Worm (Caenorhabditis elegans) whole organism, L4 larva: Measurements from ENCODE around the gene F18C5.9.

Source experiments
- D1046.2 ChIP-seq: fragments of 200-800 bp; sonication (Bioruptor generic); IDR thresholded peaks from 2 replicates; pipeline ENCODE4 v1.3.6; 2022; ENCODE audit warnings: missing genetic modification characterization, missing compliant biosample characterization
- R02D3.7 ChIP-seq: fragments of 150-350 bp; sonication (generic microtip); optimal IDR thresholded peaks from 3 replicates; lab custom pipeline; 2014; ENCODE audit warnings: missing biosample characterization, missing genetic modification characterization
- T26A8.4 ChIP-seq: fragments of 200-800 bp; sonication (Bioruptor generic); IDR thresholded peaks from 2 replicates; pipeline ENCODE4 v1.3.6; 2022; ENCODE audit warnings: missing genetic modification characterization, missing compliant biosample characterization
- Y105C5A.15 ChIP-seq: fragments of 200-800 bp; sonication (Bioruptor generic); IDR thresholded peaks from 2 replicates; pipeline ENCODE4 v1.3.6; 2022; ENCODE audit warnings: missing genetic modification characterization, missing compliant biosample characterization
- ZK546.5 ChIP-seq, 2 experiments: sonication (generic microtip); optimal IDR thresholded peaks; 2 replicates each; lab custom pipeline; 2017; ENCODE audit warnings: missing biosample characterization in 2 of 2, missing genetic modification characterization in 2 of 2
- aha-1 ChIP-seq: fragments of 150-350 bp; peaks from one replicate; lab custom pipeline; 2014; ENCODE audit warnings: missing biosample characterization, missing genetic modification characterization
- arid-1 ChIP-seq: fragments of 200-800 bp; sonication (Bioruptor generic); conservative IDR thresholded peaks from 2 replicates; pipeline ENCODE4 v1.3.6; 2022; ENCODE audit warnings: missing genetic modification reagents, missing genetic modification characterization, missing compliant biosample characterization
- attf-4 ChIP-seq: sonication (generic microtip); optimal IDR thresholded peaks from 3 replicates; lab custom pipeline; 2017; ENCODE audit warnings: missing biosample characterization, missing genetic modification characterization
- ceh-20 ChIP-seq: fragments of 200-800 bp; sonication (Bioruptor generic); IDR thresholded peaks from 2 replicates; pipeline ENCODE4 v1.3.6; 2022; ENCODE audit warnings: missing genetic modification reagents, missing genetic modification characterization, missing compliant biosample characterization
- ceh-28 ChIP-seq: fragments of 150-350 bp; optimal IDR thresholded peaks from 2 replicates; lab custom pipeline; 2014; ENCODE audit warnings: missing biosample characterization, missing genetic modification reagents, missing genetic modification characterization
- ceh-32 ChIP-seq: sonication (generic microtip); optimal IDR thresholded peaks from 2 replicates; lab custom pipeline; 2016; ENCODE audit warnings: mild to moderate bottlenecking, missing genetic modification characterization, missing compliant biosample characterization; ENCODE audit not compliant: poor library complexity
- ceh-44 ChIP-seq: fragments of 200-800 bp; sonication (Bioruptor generic); IDR thresholded peaks from 2 replicates; pipeline ENCODE4 v1.3.6; 2022; ENCODE audit warnings: missing genetic modification reagents, missing genetic modification characterization, missing compliant biosample characterization
- cey-2 ChIP-seq: sonication (generic microtip); optimal IDR thresholded peaks from 3 replicates; lab custom pipeline; 2017; ENCODE audit warnings: missing genetic modification characterization, mild to moderate bottlenecking, missing compliant biosample characterization, antibody characterized with exemption, borderline replicate concordance; ENCODE audit not compliant: insufficient read depth
- ctbp-1 ChIP-seq: fragments of 200-800 bp; sonication (Bioruptor generic); IDR thresholded peaks from 2 replicates; pipeline ENCODE4 v1.3.6; 2022; ENCODE audit warnings: missing genetic modification reagents, missing genetic modification characterization, missing compliant biosample characterization
- daf-12 ChIP-seq: fragments of 150-350 bp; optimal IDR thresholded peaks from 2 replicates; lab custom pipeline; 2014; ENCODE audit warnings: missing biosample characterization, missing genetic modification reagents, missing genetic modification characterization
- daf-16 ChIP-seq, 3 experiments: sonication (generic microtip); optimal IDR thresholded peaks; 2 replicates each; lab custom pipeline; 2016 to 2017; ENCODE audit warnings: missing genetic modification characterization in 3 of 3, missing genetic modification reagents in 3 of 3, mild to moderate bottlenecking in 2 of 3, missing compliant biosample characterization in 2 of 3, missing biosample characterization in 1 of 3, moderate library complexity in 1 of 3
- daf-8 ChIP-seq: fragments of 200-800 bp; sonication (Bioruptor generic); IDR thresholded peaks from 2 replicates; pipeline ENCODE4 v1.3.6; 2022; ENCODE audit warnings: missing genetic modification characterization, missing compliant biosample characterization
- dmd-8 ChIP-seq: fragments of 200-800 bp; sonication (Bioruptor generic); IDR thresholded peaks from 2 replicates; pipeline ENCODE4 v1.3.6; 2022; ENCODE audit warnings: missing genetic modification characterization, missing compliant biosample characterization
- dmd-9 ChIP-seq: fragments of 200-800 bp; sonication (Bioruptor generic); IDR thresholded peaks from 2 replicates; pipeline ENCODE4 v1.3.6; 2022; ENCODE audit warnings: missing genetic modification reagents, missing genetic modification characterization, missing compliant biosample characterization
- dpl-1 ChIP-seq: fragments of 150-350 bp; optimal IDR thresholded peaks from 2 replicates; lab custom pipeline; 2014; ENCODE audit warnings: missing biosample characterization, missing genetic modification reagents, missing genetic modification characterization
- dve-1 ChIP-seq: sonication (generic microtip); optimal IDR thresholded peaks from 2 replicates; lab custom pipeline; 2017; ENCODE audit warnings: antibody characterized with exemption, mild to moderate bottlenecking, missing genetic modification characterization, missing compliant biosample characterization; ENCODE audit not compliant: insufficient read depth
- egl-43 ChIP-seq: fragments of 200-800 bp; sonication (Bioruptor generic); IDR thresholded peaks from 2 replicates; pipeline ENCODE4 v1.3.6; 2022; ENCODE audit warnings: missing genetic modification reagents, missing genetic modification characterization, missing compliant biosample characterization
- hlh-30 ChIP-seq: sonication (generic microtip); optimal IDR thresholded peaks from 2 replicates; lab custom pipeline; 2017; ENCODE audit warnings: antibody characterized with exemption, mild to moderate bottlenecking, missing genetic modification characterization, missing compliant biosample characterization; ENCODE audit not compliant: insufficient read depth
- lim-7 ChIP-seq: fragments of 200-800 bp; sonication (Bioruptor generic); IDR thresholded peaks from 2 replicates; pipeline ENCODE4 v1.3.6; 2022; ENCODE audit warnings: missing genetic modification characterization, missing compliant biosample characterization
- lir-3 ChIP-seq: sonication (generic microtip); optimal IDR thresholded peaks from 2 replicates; lab custom pipeline; 2016; ENCODE audit warnings: mild to moderate bottlenecking, missing genetic modification characterization, missing compliant biosample characterization
- lsy-2 ChIP-seq, 2 experiments: fragments of 150-350 bp in 1 of 2; sonication (generic microtip) in 1 of 2; optimal IDR thresholded peaks; 2 replicates each; lab custom pipeline; 2014 to 2017; ENCODE audit warnings: missing biosample characterization in 2 of 2, missing genetic modification characterization in 2 of 2
- madf-5 ChIP-seq, 2 experiments: fragments of 200-800 bp; sonication (Bioruptor generic); IDR thresholded peaks; 2 replicates each; pipeline ENCODE4 v1.3.6; 2022; ENCODE audit warnings: missing compliant biosample characterization in 2 of 2, missing genetic modification characterization in 2 of 2
- mdl-1 ChIP-seq, 2 experiments: fragments of 150-350 bp in 1 of 2; sonication (generic microtip) in 1 of 2; optimal IDR thresholded peaks; 2 replicates each; lab custom pipeline; 2014 to 2017; ENCODE audit warnings: missing biosample characterization in 2 of 2, missing genetic modification characterization in 2 of 2
- mes-2 ChIP-seq: sonication (generic microtip); optimal IDR thresholded peaks from 2 replicates; lab custom pipeline; 2016; ENCODE audit warnings: missing genotype, mild to moderate bottlenecking, missing genetic modification characterization, missing compliant biosample characterization; ENCODE audit not compliant: poor library complexity, severe bottlenecking
- mxl-3 ChIP-seq: fragments of 200-800 bp; sonication (Bioruptor generic); optimal IDR thresholded peaks from 2 replicates; lab custom pipeline; 2018; ENCODE audit warnings: mild to moderate bottlenecking, missing genetic modification characterization, missing compliant biosample characterization
- nhr-10 ChIP-seq: fragments of 150-350 bp; optimal IDR thresholded peaks from 2 replicates; lab custom pipeline; 2014; ENCODE audit warnings: missing biosample characterization, missing genetic modification characterization
- nhr-102 ChIP-seq: sonication (generic microtip); optimal IDR thresholded peaks from 2 replicates; lab custom pipeline; 2016; ENCODE audit warnings: mild to moderate bottlenecking, missing genetic modification characterization, moderate library complexity, missing compliant biosample characterization
- nhr-11 ChIP-seq: fragments of 150-350 bp; optimal IDR thresholded peaks from 2 replicates; lab custom pipeline; 2014; ENCODE audit warnings: missing biosample characterization, missing genetic modification characterization
- nhr-111 ChIP-seq: fragments of 200-800 bp; sonication (Bioruptor generic); optimal IDR thresholded peaks from 2 replicates; lab custom pipeline; 2018; ENCODE audit warnings: mild to moderate bottlenecking, missing genetic modification characterization, missing compliant biosample characterization
- nhr-237 ChIP-seq: sonication (generic microtip); optimal IDR thresholded peaks from 2 replicates; lab custom pipeline; 2017; ENCODE audit warnings: missing biosample characterization, missing genetic modification characterization
- nhr-28 ChIP-seq: fragments of 150-350 bp; optimal IDR thresholded peaks from 2 replicates; lab custom pipeline; 2014; ENCODE audit warnings: missing biosample characterization, missing genetic modification characterization
- nhr-48 ChIP-seq: sonication (generic microtip); optimal IDR thresholded peaks from 2 replicates; lab custom pipeline; 2016; ENCODE audit warnings: mild to moderate bottlenecking, missing genetic modification characterization, missing compliant biosample characterization
- nhr-6 ChIP-seq: fragments of 150-350 bp; optimal IDR thresholded peaks from 2 replicates; lab custom pipeline; 2014; ENCODE audit warnings: missing biosample characterization, missing genetic modification characterization
- nhr-76 ChIP-seq: fragments of 150-350 bp; optimal IDR thresholded peaks from 2 replicates; lab custom pipeline; 2014; ENCODE audit warnings: missing biosample characterization, missing genetic modification characterization
- php-3 ChIP-seq: fragments of 200-800 bp; sonication (Bioruptor generic); IDR thresholded peaks from 2 replicates; pipeline ENCODE4 v1.3.6; 2022; ENCODE audit warnings: missing genetic modification reagents, missing genetic modification characterization, missing compliant biosample characterization
- rbr-2 ChIP-seq: sonication (generic microtip); optimal IDR thresholded peaks from 2 replicates; lab custom pipeline; 2016; ENCODE audit warnings: missing genotype, missing genetic modification characterization, missing compliant biosample characterization
- saeg-2 ChIP-seq: fragments of 200-800 bp; sonication (Bioruptor generic); IDR thresholded peaks from 2 replicates; pipeline ENCODE4 v1.3.6; 2022; ENCODE audit warnings: missing genetic modification reagents, missing genetic modification characterization, missing compliant biosample characterization
- set-16 ChIP-seq: fragments of 200-800 bp; sonication (Bioruptor generic); IDR thresholded peaks from 2 replicates; pipeline ENCODE4 v1.3.6; 2022; ENCODE audit warnings: missing genetic modification reagents, missing genetic modification characterization, missing compliant biosample characterization
- skn-1 ChIP-seq: fragments of 150-350 bp; optimal IDR thresholded peaks from 2 replicates; lab custom pipeline; 2014; ENCODE audit warnings: missing biosample characterization, missing genetic modification characterization
- snpc-4 ChIP-seq: fragments of 150-350 bp; optimal IDR thresholded peaks from 2 replicates; lab custom pipeline; 2014; ENCODE audit warnings: missing biosample characterization, missing genetic modification characterization
- spr-1 ChIP-seq: sonication (generic microtip); optimal IDR thresholded peaks from 2 replicates; lab custom pipeline; 2016; ENCODE audit warnings: mild to moderate bottlenecking, missing genetic modification characterization, missing compliant biosample characterization
- tra-1 ChIP-seq: fragments of 200-800 bp; sonication (Bioruptor generic); IDR thresholded peaks from 2 replicates; pipeline ENCODE4 v1.3.6; 2022; ENCODE audit warnings: missing genetic modification reagents, missing genetic modification characterization, missing compliant biosample characterization
- unc-62 ChIP-seq, 3 experiments: fragments of 150-350 bp in 1 of 3; sonication (generic microtip); optimal IDR thresholded peaks in 2 of 3; peaks in 1 of 3; 1 replicate in 1 of 3; 2 replicates in 2 of 3; lab custom pipeline; 2014 to 2017; ENCODE audit warnings: missing biosample characterization in 3 of 3, missing genetic modification characterization in 3 of 3, missing genetic modification reagents in 3 of 3, missing genotype in 1 of 3
- vab-7 ChIP-seq: fragments of 200-800 bp; sonication (Bioruptor generic); IDR thresholded peaks from 2 replicates; pipeline ENCODE4 v1.3.6; 2022; ENCODE audit warnings: missing genetic modification reagents, missing genetic modification characterization, missing compliant biosample characterization
- zfp-2 ChIP-seq: sonication (generic microtip); optimal IDR thresholded peaks from 2 replicates; lab custom pipeline; 2016; ENCODE audit warnings: mild to moderate bottlenecking, missing genetic modification characterization, missing compliant biosample characterization

The F18C5.9 gene

DNA sequence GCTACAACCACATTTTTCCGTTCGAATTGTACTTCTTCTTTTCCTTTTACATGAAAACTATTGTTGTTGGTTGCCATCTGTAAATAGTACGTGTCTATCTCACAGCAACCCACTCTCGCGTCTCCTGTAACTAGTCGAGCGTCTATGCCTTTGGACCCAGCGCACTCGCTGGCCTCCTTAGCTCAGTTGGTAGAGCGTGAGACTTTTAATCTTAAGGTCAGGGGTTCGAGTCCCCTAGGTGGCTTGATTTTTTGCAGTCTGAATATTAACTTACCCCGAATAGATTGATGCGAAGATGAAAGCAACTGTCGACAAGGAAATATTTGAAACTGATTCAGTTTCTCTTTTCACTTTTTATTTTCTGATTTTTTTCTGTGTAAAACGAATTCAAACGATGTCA is 1.9 kb upstream of the F18C5.9 start, which contains the start of gene mpz-3:
mpz-3 (minus strand) TSS at position 320 of the 400 bp plus-strand sequence.
- no peak for TF ChIP-seq set-16 (GFP tag; lab: Robert Waterston, UW)
- 0 out of 2 replicates have a peak, but pooled peaks have one; percentile 29 for TF ChIP-seq tra-1
- peak; percentile 26 for TF ChIP-seq nhr-48 (tag; lab: Kevin White, UChicago)
- TF ChIP-seq egl-43 (GFP tag; lab: Robert Waterston, UW), result no peak
- TF ChIP-seq D1046.2, result no peak
- no peak for TF ChIP-seq unc-62 (GFP tag; optimal IDR thresholded peaks at IDR 0.05 in 1 of 2; lab: Kevin White, UChicago)
- TF ChIP-seq unc-62 (tag; optimal IDR thresholded peaks at IDR 0.05; lab: Kevin White, UChicago), result no peak
- no peak for TF ChIP-seq vab-7
- TF ChIP-seq nhr-10 (tag; lab: Kevin White, UChicago), result no peak
- TF ChIP-seq nhr-28 (tag; lab: Kevin White, UChicago), result peak; percentile 43
- TF ChIP-seq nhr-76 (tag; lab: Kevin White, UChicago), result no peak
- no peak for TF ChIP-seq nhr-11 (tag; lab: Kevin White, UChicago)
- no peak; the same call in 1 of the 2 replicates for TF ChIP-seq ceh-20 (GFP tag; lab: Robert Waterston, UW)
- no peak for TF ChIP-seq nhr-111 (GFP tag; lab: Kevin White, UChicago)
- no peak for TF ChIP-seq arid-1 (GFP tag; lab: Robert Waterston, UW)
- no peak for TF ChIP-seq ceh-28
- no peak for TF ChIP-seq dmd-9 (GFP tag; lab: Robert Waterston, UW)
- TF ChIP-seq nhr-102 (tag; lab: Kevin White, UChicago), result peak; percentile 62
- no peak for TF ChIP-seq dve-1
- no peak for TF ChIP-seq skn-1
- TF ChIP-seq dmd-8 (GFP tag; lab: Robert Waterston, UW), result no peak
- no peak for TF ChIP-seq daf-12 (tag; lab: Kevin White, UChicago)
- TF ChIP-seq daf-16 (GFP tag; optimal IDR thresholded peaks at IDR 0.05; lab: Kevin White, UChicago), result peak in 1 of 2 experiments; percentile 42
- peak; percentile 36 for TF ChIP-seq daf-16 (tag; optimal IDR thresholded peaks at IDR 0.05; lab: Kevin White, UChicago)
- peak; percentile 42 for TF ChIP-seq mxl-3 (GFP tag; lab: Kevin White, UChicago)
- no peak for TF ChIP-seq spr-1 (tag; lab: Kevin White, UChicago)
- TF ChIP-seq mdl-1 (tag; optimal IDR thresholded peaks at IDR 0.05; lab: Kevin White, UChicago), result peak in 1 of 2 experiments; percentile 32
- no peak for TF ChIP-seq cey-2 (tag; lab: Kevin White, UChicago)
- no peak for TF ChIP-seq attf-4 (tag; lab: Kevin White, UChicago)
- TF ChIP-seq php-3 (GFP tag; lab: Robert Waterston, UW), result no peak
- 0 out of 2 replicates have a peak, but pooled peaks have one; percentile 37 for TF ChIP-seq daf-8 (GFP tag; lab: Robert Waterston, UW)
- TF ChIP-seq aha-1, result peak; percentile 88
- peak; percentile 26 for TF ChIP-seq hlh-30 (tag; lab: Kevin White, UChicago)
- 0 out of 2 replicates have a peak, but pooled peaks have one; percentile 54 for TF ChIP-seq Y105C5A.15
- no peak for TF ChIP-seq zfp-2
- TF ChIP-seq nhr-237 (tag; lab: Kevin White, UChicago), result no peak
- TF ChIP-seq nhr-6 (tag; lab: Kevin White, UChicago), result no peak
- TF ChIP-seq ctbp-1, result peak; percentile 55; the same call in 1 of the 2 replicates
- TF ChIP-seq T26A8.4 (GFP tag; lab: Robert Waterston, UW), result no peak
- TF ChIP-seq R02D3.7, result no peak
- TF ChIP-seq lir-3 (tag; lab: Kevin White, UChicago), result no peak
- no peak for TF ChIP-seq ZK546.5 (tag; optimal IDR thresholded peaks at IDR 0.05; lab: Kevin White, UChicago)
- TF ChIP-seq ceh-32, result no peak
- peak; percentile 62 for TF ChIP-seq rbr-2
- TF ChIP-seq snpc-4, result no peak
- TF ChIP-seq madf-5 (GFP tag; IDR thresholded peaks at IDR 0.05; lab: Robert Waterston, UW), result no peak
- no peak for TF ChIP-seq saeg-2 (GFP tag; lab: Robert Waterston, UW)
- TF ChIP-seq dpl-1, result no peak
- peak; percentile 70; the same call in 1 of the 2 replicates for TF ChIP-seq ceh-44 (GFP tag; lab: Robert Waterston, UW)
- no peak for TF ChIP-seq lsy-2 (tag; optimal IDR thresholded peaks at IDR 0.05; lab: Kevin White, UChicago)
- TF ChIP-seq mes-2 (tag; lab: Kevin White, UChicago), result no peak
- peak; percentile 87 for TF ChIP-seq lim-7 (GFP tag; lab: Robert Waterston, UW)
